Fruit fly (Drosophila melanogaster) Kc167 (cell line): ENCODE results near the gene CG4404.

Experiments used
- Myc ChIP-seq: fragments of >200 bp; optimal IDR thresholded peaks from 2 replicates; lab custom pipeline; 2017; ENCODE audit warnings: missing external identifiers
- Sin3A ChIP-seq: fragments of >200 bp; optimal IDR thresholded peaks from 2 replicates; lab custom pipeline; 2018; ENCODE audit warnings: missing external identifiers
- h ChIP-seq: fragments of >200 bp; optimal IDR thresholded peaks from 3 replicates; lab custom pipeline; 2018; ENCODE audit warnings: missing external identifiers
- insv ChIP-seq: fragments of >200 bp; optimal IDR thresholded peaks from 3 replicates; lab custom pipeline; 2018; ENCODE audit warnings: missing external identifiers
- psq ChIP-seq: fragments of >200 bp; optimal IDR thresholded peaks from 2 replicates; lab custom pipeline; 2017; ENCODE audit warnings: missing external identifiers

DNA sequence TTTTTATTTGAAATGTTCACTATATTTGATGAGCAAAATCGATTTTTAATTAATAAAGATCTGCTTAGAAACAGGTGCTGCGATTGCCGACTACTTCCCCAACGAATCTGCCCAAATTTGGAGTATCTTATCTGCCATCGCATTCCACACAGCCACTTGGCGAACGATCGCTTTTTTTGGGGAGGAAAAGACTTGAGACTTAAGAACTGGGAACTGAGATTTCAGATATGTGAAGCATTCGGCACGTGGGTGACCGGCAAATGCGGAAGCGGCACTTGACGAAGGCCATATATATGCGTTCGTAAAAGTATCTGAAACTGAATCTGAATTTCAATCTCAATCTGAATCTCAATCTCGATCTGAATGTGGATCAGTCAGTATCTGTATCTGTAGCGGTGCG, 11.8 kb downstream of the CG4404 start:
- no peak for TF ChIP-seq psq (lab: Kevin White, UChicago)
- TF ChIP-seq insv (lab: Kevin White, UChicago) = no peak
- TF ChIP-seq Myc (lab: Kevin White, UChicago) = no peak
- no peak for TF ChIP-seq h (lab: Kevin White, UChicago)
- TF ChIP-seq Sin3A (lab: Kevin White, UChicago) = no peak
